Fruit fly (Drosophila melanogaster): ENCODE data around the gene CG13101.

The CG13101 gene

DNA sequence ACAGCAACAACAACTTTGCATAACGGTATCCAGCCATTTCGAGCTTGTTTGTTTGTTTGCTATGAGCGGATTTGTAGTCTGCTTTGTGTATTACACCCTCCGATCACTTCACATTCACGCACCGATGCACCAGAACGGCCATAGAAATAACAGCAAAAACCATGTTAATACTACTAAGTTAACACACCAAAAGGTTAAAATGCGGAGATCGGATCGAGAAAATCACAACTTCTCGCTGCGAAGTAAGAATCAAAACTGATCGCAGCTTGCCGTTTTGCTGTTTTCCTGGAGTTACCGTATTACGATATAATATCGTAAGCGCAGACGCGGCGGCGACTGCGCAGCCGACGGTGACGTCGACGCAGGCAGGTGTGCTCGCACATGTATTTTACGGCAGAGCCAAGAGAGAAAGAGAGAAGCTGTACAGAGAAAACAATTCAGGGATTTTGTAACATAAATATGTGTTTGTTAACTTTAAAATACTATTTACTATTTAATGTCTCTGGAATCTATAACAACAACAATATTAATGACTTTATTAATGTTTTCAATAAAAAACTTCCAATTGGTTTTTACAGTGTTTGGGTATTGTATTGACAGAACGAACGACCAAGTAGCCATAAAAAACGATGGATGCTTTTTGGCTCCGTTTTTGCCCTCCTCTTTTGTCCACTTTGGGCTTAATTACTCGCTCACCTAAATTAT is at the start of gene CG13101 (continued):
- TF ChIP-seq fd96Cb (tag; optimal IDR thresholded peaks at IDR 0.05) (peak; percentile 88), bsh (GFP tag; optimal IDR thresholded peaks at IDR 0.05) (peak; percentile 81 to 96), CG6854 (GFP tag; optimal IDR thresholded peaks at IDR 0.05) (peak; percentile 87), Jarid2 (GFP tag; optimal IDR thresholded peaks at IDR 0.05) (peak; percentile 78), lola (GFP tag; optimal IDR thresholded peaks at IDR 0.05) (peak in 1 of 3 experiments; percentile 93), CG17385 (GFP tag; optimal IDR thresholded peaks at IDR 0.05) (peak; percentile 89), CG3847 (GFP tag; IDR thresholded peaks at IDR 0.05) (peak; percentile 94), PHDP (tag; optimal IDR thresholded peaks at IDR 0.05) (peak; percentile 96), Ptx1 (GFP tag; IDR thresholded peaks at IDR 0.05) (peak; percentile 95), CG8388 (GFP tag; optimal IDR thresholded peaks at IDR 0.05) (peak; percentile 94), Lhr (GFP tag; optimal IDR thresholded peaks at IDR 0.05) (peak; percentile 71), YL-1 (GFP tag; optimal IDR thresholded peaks at IDR 0.05) (peak; percentile 61), da (GFP tag; optimal IDR thresholded peaks at IDR 0.05) (peak; percentile 50), HLH4C (GFP tag; IDR thresholded peaks at IDR 0.05; ENCODE audit: partially characterized antibody) (no peak), CG5245 (GFP tag; optimal IDR thresholded peaks at IDR 0.05) (peak; percentile 85), CG10654 (GFP tag; optimal IDR thresholded peaks at IDR 0.05) (peak; percentile 84), ERR (GFP tag; optimal IDR thresholded peaks at IDR 0.05) (peak; percentile 74), D19B (GFP tag; optimal IDR thresholded peaks at IDR 0.05) (peak; percentile 77), Neu2 (GFP tag; optimal IDR thresholded peaks at IDR 0.05; ENCODE audit: borderline replicate concordance) (no peak), Atf6 (GFP tag; IDR thresholded peaks at IDR 0.05) (peak; percentile 96), pb (GFP tag; optimal IDR thresholded peaks at IDR 0.05) (peak; percentile 62), CG12299 (tag; optimal IDR thresholded peaks at IDR 0.05) (peak; percentile 88), CG4707 (GFP tag; optimal IDR thresholded peaks at IDR 0.05) (peak; percentile 57), CG34224 (GFP tag; IDR thresholded peaks at IDR 0.05; ENCODE audit: partially characterized antibody) (0 out of 3 replicates have a peak, but pooled peaks have one; percentile 9), Poxn (GFP tag; IDR thresholded peaks at IDR 0.05) (peak; percentile 58), cato (GFP tag; optimal IDR thresholded peaks at IDR 0.05; ENCODE audit: borderline replicate concordance) (peak; percentile 76), CG17912 (GFP tag; optimal IDR thresholded peaks at IDR 0.05) (no peak), wek (GFP tag; optimal IDR thresholded peaks at IDR 0.05) (no peak), CG3726 (GFP tag; IDR thresholded peaks at IDR 0.05) (no peak; the same call in 2 of the 3 replicates), hb (GFP tag; IDR thresholded peaks at IDR 0.05; ENCODE audit: partially characterized antibody) (no peak), Ets65A (GFP tag) (peak; percentile 84), CG12219 (GFP tag; optimal IDR thresholded peaks at IDR 0.05) (peak; percentile 88), org-1 (GFP tag; optimal IDR thresholded peaks at IDR 0.05) (peak; percentile 89), Optix (GFP tag; IDR thresholded peaks at IDR 0.05) (no peak), Scr (GFP tag; IDR thresholded peaks at IDR 0.05; ENCODE audit: partially characterized antibody) (no peak), dimm (GFP tag; IDR thresholded peaks at IDR 0.05) (peak; percentile 72), Dll (GFP tag; IDR thresholded peaks at IDR 0.05; ENCODE audit: partially characterized antibody) (no peak), MTF-1 (GFP tag; optimal IDR thresholded peaks at IDR 0.05; ENCODE audit: borderline replicate concordance) (peak; percentile 79), CG4404 (GFP tag; IDR thresholded peaks at IDR 0.05) (peak; percentile 84), CG7556 (GFP tag; optimal IDR thresholded peaks at IDR 0.05) (peak; percentile 95), bbx (GFP tag; IDR thresholded peaks at IDR 0.05; ENCODE audit: partially characterized antibody) (no peak), CG5180 (GFP tag; optimal IDR thresholded peaks at IDR 0.05) (peak; percentile 75), tup (GFP tag; optimal IDR thresholded peaks at IDR 0.05) (peak; percentile 75), CG1603 (tag; optimal IDR thresholded peaks at IDR 0.05) (peak; percentile 81), lmd (GFP tag; IDR thresholded peaks at IDR 0.05) (peak; percentile 91), ind (GFP tag; optimal IDR thresholded peaks at IDR 0.05) (peak; percentile 90), pros (GFP tag; optimal IDR thresholded peaks at IDR 0.05) (peak; percentile 21), Antp (GFP tag; optimal IDR thresholded peaks at IDR 0.05) (peak; percentile 14)
